Worm (Caenorhabditis elegans) whole organism, L2 larva: Measurements from ENCODE around the gene fbxa-90.

Source experiments
- C34F6.9 ChIP-seq: fragments of 150-350 bp; optimal IDR thresholded peaks from 2 replicates; lab custom pipeline; 2014; ENCODE audit warnings: missing biosample characterization, missing genetic modification characterization
- F13H6.1 ChIP-seq: sonication (generic microtip); optimal IDR thresholded peaks from 2 replicates; lab custom pipeline; 2016; ENCODE audit warnings: missing genetic modification characterization, missing compliant biosample characterization
- R02D3.7 ChIP-seq: fragments of 150-350 bp; optimal IDR thresholded peaks from 2 replicates; lab custom pipeline; 2014; ENCODE audit warnings: missing biosample characterization, missing genetic modification characterization
- Y55F3AM.14 ChIP-seq: fragments of 200-800 bp; sonication (Bioruptor generic); optimal IDR thresholded peaks from 2 replicates; lab custom pipeline; 2018; ENCODE audit warnings: mild to moderate bottlenecking, missing genetic modification characterization, missing compliant biosample characterization
- ZK546.5 ChIP-seq: sonication (generic microtip); optimal IDR thresholded peaks from 2 replicates; lab custom pipeline; 2017; ENCODE audit warnings: missing biosample characterization, missing genetic modification characterization
- alr-1 ChIP-seq: fragments of 150-350 bp; optimal IDR thresholded peaks from 2 replicates; lab custom pipeline; 2014; ENCODE audit warnings: missing biosample characterization, missing genetic modification characterization
- aly-2 ChIP-seq: fragments of 150-350 bp; optimal IDR thresholded peaks from 2 replicates; lab custom pipeline; 2014; ENCODE audit warnings: missing biosample characterization, missing genetic modification characterization
- ama-1 ChIP-seq: fragments of 150-350 bp; optimal IDR thresholded peaks from 2 replicates; lab custom pipeline; 2018; ENCODE audit warnings: inconsistent platforms
- ceh-16 ChIP-seq: fragments of 150-350 bp; optimal IDR thresholded peaks from 2 replicates; lab custom pipeline; 2014; ENCODE audit warnings: missing biosample characterization, missing genetic modification characterization
- ceh-82 ChIP-seq: fragments of 150-350 bp; optimal IDR thresholded peaks from 2 replicates; lab custom pipeline; 2014; ENCODE audit warnings: missing biosample characterization, missing genetic modification characterization
- crh-2 ChIP-seq: sonication (generic microtip); optimal IDR thresholded peaks from 2 replicates; lab custom pipeline; 2017; ENCODE audit warnings: missing biosample characterization, missing genetic modification characterization
- egl-27 ChIP-seq: sonication (generic microtip); optimal IDR thresholded peaks from 3 replicates; lab custom pipeline; 2017; ENCODE audit warnings: missing biosample characterization, missing genetic modification reagents, missing genetic modification characterization
- elt-3 ChIP-seq: sonication (generic microtip); optimal IDR thresholded peaks from 2 replicates; lab custom pipeline; 2017; ENCODE audit warnings: missing biosample characterization, missing genetic modification characterization
- gmeb-1 ChIP-seq: fragments of 150-350 bp; optimal IDR thresholded peaks from 2 replicates; lab custom pipeline; 2014; ENCODE audit warnings: missing biosample characterization, missing genetic modification characterization
- lin-11 ChIP-seq: fragments of 150-350 bp; sonication (generic microtip); optimal IDR thresholded peaks from 2 replicates; lab custom pipeline; 2014; ENCODE audit warnings: missing biosample characterization, missing genetic modification characterization, inconsistent platforms, mixed read lengths
- lin-13 ChIP-seq: fragments of 150-350 bp; optimal IDR thresholded peaks from 2 replicates; lab custom pipeline; 2014; ENCODE audit warnings: missing biosample characterization, missing genetic modification reagents, missing genetic modification characterization
- lin-39 ChIP-seq: fragments of 150-350 bp; optimal IDR thresholded peaks from 2 replicates; lab custom pipeline; 2014; ENCODE audit warnings: missing biosample characterization, missing genetic modification reagents, missing genetic modification characterization
- lsy-2 ChIP-seq, 2 experiments: fragments of 150-350 bp in 1 of 2; sonication (generic microtip) in 1 of 2; optimal IDR thresholded peaks; 2 replicates each; lab custom pipeline; 2014 to 2017; ENCODE audit warnings: missing biosample characterization in 2 of 2, missing genetic modification characterization in 2 of 2
- mab-5 ChIP-seq: fragments of 150-350 bp; optimal IDR thresholded peaks from 2 replicates; lab custom pipeline; 2014; ENCODE audit warnings: missing biosample characterization, missing genetic modification characterization
- mdl-1 ChIP-seq, 2 experiments: fragments of 150-350 bp in 1 of 2; sonication (generic microtip) in 1 of 2; optimal IDR thresholded peaks; 2 replicates each; lab custom pipeline; 2017; ENCODE audit warnings: missing biosample characterization in 2 of 2, missing genetic modification characterization in 2 of 2
- nhr-11 ChIP-seq: fragments of 150-350 bp; optimal IDR thresholded peaks from 2 replicates; lab custom pipeline; 2014; ENCODE audit warnings: missing biosample characterization, missing genetic modification characterization
- nhr-12 ChIP-seq: fragments of 150-350 bp; optimal IDR thresholded peaks from 2 replicates; lab custom pipeline; 2014; ENCODE audit warnings: missing biosample characterization, missing genetic modification characterization
- nhr-21 ChIP-seq: fragments of 150-350 bp; optimal IDR thresholded peaks from 2 replicates; lab custom pipeline; 2014; ENCODE audit warnings: missing biosample characterization, missing genetic modification characterization
- nhr-237 ChIP-seq: fragments of 150-350 bp; optimal IDR thresholded peaks from 2 replicates; lab custom pipeline; 2014; ENCODE audit warnings: missing biosample characterization, missing genetic modification characterization
- nhr-25 ChIP-seq: fragments of 150-350 bp; sonication (generic microtip); optimal IDR thresholded peaks from 3 replicates; lab custom pipeline; 2014; ENCODE audit warnings: missing biosample characterization, missing genetic modification characterization
- nhr-6 ChIP-seq: fragments of 150-350 bp; optimal IDR thresholded peaks from 2 replicates; lab custom pipeline; 2014; ENCODE audit warnings: missing biosample characterization, missing genetic modification characterization
- nhr-77 ChIP-seq: fragments of 150-350 bp; optimal IDR thresholded peaks from 2 replicates; lab custom pipeline; 2014; ENCODE audit warnings: missing biosample characterization, missing genetic modification characterization
- peb-1 ChIP-seq: fragments of 150-350 bp; optimal IDR thresholded peaks from 2 replicates; lab custom pipeline; 2014; ENCODE audit warnings: missing biosample characterization, missing genetic modification characterization
- sem-4 ChIP-seq: fragments of 150-350 bp; optimal IDR thresholded peaks from 2 replicates; lab custom pipeline; 2014; ENCODE audit warnings: missing biosample characterization, missing genetic modification reagents, missing genetic modification characterization
- skn-1 ChIP-seq: sonication (generic microtip); optimal IDR thresholded peaks from 2 replicates; lab custom pipeline; 2017; ENCODE audit warnings: missing biosample characterization, missing genetic modification characterization
- sma-3 ChIP-seq: sonication (generic microtip); optimal IDR thresholded peaks from 2 replicates; lab custom pipeline; 2016; ENCODE audit warnings: missing genetic modification reagents, missing genetic modification characterization, missing compliant biosample characterization
- sma-9 ChIP-seq, 2 experiments: fragments of 150-350 bp in 1 of 2; sonication (generic microtip) in 1 of 2; optimal IDR thresholded peaks; 2 replicates each; lab custom pipeline; 2014 to 2016; ENCODE audit warnings: missing genetic modification characterization in 2 of 2, mild to moderate bottlenecking in 1 of 2, missing biosample characterization in 1 of 2, missing compliant biosample characterization in 1 of 2, missing genetic modification reagents in 1 of 2, moderate library complexity in 1 of 2
- snpc-4 ChIP-seq: fragments of 150-350 bp; optimal IDR thresholded peaks from 2 replicates; lab custom pipeline; 2014; ENCODE audit warnings: missing biosample characterization, missing genetic modification characterization
- unc-39 ChIP-seq: fragments of 150-350 bp; optimal IDR thresholded peaks from 2 replicates; lab custom pipeline; 2014; ENCODE audit warnings: missing biosample characterization, missing genetic modification characterization
- unc-55 ChIP-seq: fragments of 150-350 bp; sonication (generic microtip); optimal IDR thresholded peaks from 3 replicates; lab custom pipeline; 2014; ENCODE audit warnings: missing biosample characterization, missing genetic modification reagents, missing genetic modification characterization
- unc-62 ChIP-seq: fragments of 150-350 bp; optimal IDR thresholded peaks from 2 replicates; lab custom pipeline; 2014; ENCODE audit warnings: missing biosample characterization, missing genetic modification reagents, missing genetic modification characterization
- zag-1 ChIP-seq: fragments of 150-350 bp; optimal IDR thresholded peaks from 2 replicates; lab custom pipeline; 2014; ENCODE audit warnings: missing biosample characterization, missing genetic modification characterization
- ztf-1 ChIP-seq: fragments of 200-800 bp; sonication (Bioruptor generic); conservative IDR thresholded peaks from 2 replicates; pipeline ENCODE4 v1.3.6; 2022; ENCODE audit warnings: missing genetic modification characterization, missing compliant biosample characterization
- ztf-11 ChIP-seq: sonication (generic microtip); optimal IDR thresholded peaks from 2 replicates; lab custom pipeline; 2017; ENCODE audit warnings: missing biosample characterization, missing genetic modification characterization
- ztf-4 ChIP-seq: fragments of 150-350 bp; optimal IDR thresholded peaks from 2 replicates; lab custom pipeline; 2014; ENCODE audit warnings: missing biosample characterization, missing genetic modification characterization

The fbxa-90 gene

DNA sequence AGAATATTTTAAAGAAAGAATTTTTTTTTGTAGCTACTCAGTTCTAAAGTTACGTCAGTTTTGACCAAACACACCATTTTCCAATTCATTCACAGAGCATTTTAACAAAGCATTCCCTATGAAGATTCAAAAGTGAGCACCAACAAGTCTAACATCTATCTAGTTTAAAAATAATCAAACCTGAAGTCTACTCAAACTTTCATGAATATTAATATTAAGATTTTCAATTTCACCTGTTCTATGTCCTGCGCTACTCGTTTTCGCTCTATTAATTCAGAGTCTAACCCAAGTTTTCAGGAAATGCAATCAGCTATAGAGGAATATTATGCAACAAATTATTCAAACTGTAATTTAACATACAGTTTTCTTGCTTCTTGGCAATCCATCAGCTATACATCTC is 5.5 kb downstream of the fbxa-90 start, which contains the start of gene srh-119:
Gene srh-119 (plus strand): TSS at position 301 of the 400 bp plus-strand sequence.
- TF ChIP-seq nhr-11 (tag; lab: Kevin White, UChicago), result no peak
- no peak for TF ChIP-seq crh-2 (tag; lab: Kevin White, UChicago)
- no peak for TF ChIP-seq R02D3.7 (tag; lab: Kevin White, UChicago)
- TF ChIP-seq alr-1 (tag; lab: Kevin White, UChicago), result no peak
- TF ChIP-seq lsy-2 (tag; optimal IDR thresholded peaks at IDR 0.05; lab: Kevin White, UChicago), result no peak
- no peak for TF ChIP-seq peb-1 (tag; lab: Kevin White, UChicago)
- no peak for TF ChIP-seq unc-39
- no peak for TF ChIP-seq mdl-1 (tag; optimal IDR thresholded peaks at IDR 0.05; lab: Kevin White, UChicago)
- TF ChIP-seq ZK546.5 (tag; lab: Kevin White, UChicago), result no peak
- no peak for TF ChIP-seq ceh-82 (tag; lab: Kevin White, UChicago)
- no peak for TF ChIP-seq snpc-4
- TF ChIP-seq nhr-237 (tag; lab: Kevin White, UChicago), result no peak
- TF ChIP-seq nhr-6, result no peak
- no peak for TF ChIP-seq nhr-12 (tag; lab: Kevin White, UChicago)
- TF ChIP-seq gmeb-1 (tag; lab: Kevin White, UChicago), result no peak
- TF ChIP-seq ama-1 (lab: Kevin White, UChicago), result no peak
- no peak for TF ChIP-seq skn-1 (tag; lab: Kevin White, UChicago)
- no peak for TF ChIP-seq Y55F3AM.14 (GFP tag; lab: Kevin White, UChicago)
- no peak for TF ChIP-seq lin-39 (tag; lab: Kevin White, UChicago)
- no peak for TF ChIP-seq sem-4 (tag; lab: Kevin White, UChicago)
- TF ChIP-seq, all 48 proteins: peak for 0

DNA sequence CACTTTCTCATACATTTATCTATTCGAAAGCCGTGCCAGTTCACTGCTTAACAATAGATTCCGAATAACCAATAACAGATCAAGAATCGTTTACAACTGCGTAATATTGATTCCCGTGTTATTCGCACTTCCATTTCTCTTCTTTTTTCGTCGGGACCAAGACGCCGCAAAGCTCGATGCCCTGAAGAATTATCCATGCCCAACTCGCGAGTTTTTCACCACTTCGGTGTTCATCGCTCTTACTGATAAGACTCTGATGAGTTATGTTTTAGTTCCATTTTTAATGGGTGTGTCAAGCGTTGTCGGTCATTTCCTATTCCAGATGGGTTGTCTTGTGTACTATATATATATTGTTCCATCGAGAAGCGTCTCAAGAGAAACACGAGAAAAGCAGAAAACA is 6.7 kb downstream of the fbxa-90 start:
- TF ChIP-seq lin-39 (tag; lab: Kevin White, UChicago), result no peak
- no peak for TF ChIP-seq nhr-21
- TF ChIP-seq, all 48 proteins: peak for 0

- TF ChIP-seq nhr-77 (tag; lab: Kevin White, UChicago), result no peak
- TF ChIP-seq nhr-6, result no peak
- no peak for TF ChIP-seq zag-1
- no peak for TF ChIP-seq lin-11
- TF ChIP-seq unc-62 (GFP tag; lab: Kevin White, UChicago), result no peak
- TF ChIP-seq crh-2 (tag; lab: Kevin White, UChicago), result no peak
- no peak for TF ChIP-seq ama-1 (lab: Kevin White, UChicago)
- no peak for TF ChIP-seq C34F6.9 (tag; lab: Kevin White, UChicago)
- TF ChIP-seq lin-39 (tag; lab: Kevin White, UChicago), result no peak
- no peak for TF ChIP-seq skn-1 (tag; lab: Kevin White, UChicago)
- no peak for TF ChIP-seq egl-27
- TF ChIP-seq aly-2 (tag; lab: Kevin White, UChicago), result no peak
- no peak for TF ChIP-seq mab-5 (tag; lab: Kevin White, UChicago)
- no peak for TF ChIP-seq sma-3 (GFP tag; lab: Kevin White, UChicago)
- no peak for TF ChIP-seq sma-9 (GFP tag; optimal IDR thresholded peaks at IDR 0.05; lab: Kevin White, UChicago)
- TF ChIP-seq sma-9 (tag; optimal IDR thresholded peaks at IDR 0.05; lab: Kevin White, UChicago), result no peak
- TF ChIP-seq unc-39, result no peak
- no peak for TF ChIP-seq snpc-4
- TF ChIP-seq mdl-1 (tag; optimal IDR thresholded peaks at IDR 0.05; lab: Kevin White, UChicago), result no peak
- TF ChIP-seq sem-4 (tag; lab: Kevin White, UChicago), result no peak
These were observed 8.3 kb downstream of the fbxa-90 start, which contains the start of gene srx-54 for ce11 chrV:16974919-16975318. Gene srx-54 (plus strand): TSS chrV:16975219.

DNA sequence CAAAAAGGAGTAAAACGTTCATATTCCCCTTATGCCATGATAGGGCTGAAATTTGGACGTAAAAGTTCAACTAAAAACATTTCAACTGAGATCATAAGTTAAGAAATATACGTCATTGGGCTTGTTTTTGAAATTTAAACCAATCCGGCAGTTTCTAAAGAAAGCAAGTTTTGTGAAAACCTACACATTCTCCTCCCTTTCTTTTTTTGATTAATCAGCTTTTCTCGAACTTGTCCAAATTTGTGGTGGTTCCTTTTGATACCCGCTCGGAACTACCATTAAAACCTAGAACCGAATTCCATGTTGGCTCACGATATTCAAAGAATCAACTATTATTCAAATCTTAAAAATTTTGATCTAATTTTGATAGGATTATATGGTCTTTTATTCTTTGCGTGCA is 13.8 kb downstream of the fbxa-90 start, which contains the start of gene srz-54:
Gene srz-54 (plus strand): TSS at position 301 of the 400 bp plus-strand sequence.
- TF ChIP-seq F13H6.1 (tag; lab: Kevin White, UChicago) (no peak), nhr-12 (tag; lab: Kevin White, UChicago) (no peak), nhr-25 (tag; lab: Kevin White, UChicago) (no peak), ztf-11 (tag; lab: Kevin White, UChicago) (no peak), ceh-16 (tag; lab: Kevin White, UChicago) (no peak), unc-39 (no peak), unc-62 (GFP tag; lab: Kevin White, UChicago) (no peak), unc-55 (GFP tag; lab: Kevin White, UChicago) (no peak), mdl-1 (tag; optimal IDR thresholded peaks at IDR 0.05; lab: Kevin White, UChicago) (no peak), ZK546.5 (tag; lab: Kevin White, UChicago) (no peak), aly-2 (tag; lab: Kevin White, UChicago) (no peak), alr-1 (tag; lab: Kevin White, UChicago) (no peak), zag-1 (no peak), ztf-4 (no peak), snpc-4 (no peak), elt-3 (no peak), lin-13 (GFP tag; lab: Kevin White, UChicago) (no peak), egl-27 (no peak), ztf-1 (GFP tag; lab: Robert Waterston, UW) (no peak)
